Fruit fly (Drosophila melanogaster) whole organism, embryonic: ENCODE results near the gene CG14636.

Experiments
- Abd-B ChIP-seq: fragments of 200-800 bp; sonication (Bioruptor generic); optimal IDR thresholded peaks from 2 replicates; lab custom pipeline; 2018; ENCODE audit warnings: missing biosample characterization, mild to moderate bottlenecking, missing genetic modification characterization, moderate library complexity
- BEAF-32 ChIP-seq: fragments of 200-800 bp; sonication (Bioruptor generic); optimal IDR thresholded peaks from 3 replicates; lab custom pipeline; 2017; ENCODE audit warnings: missing biosample characterization, missing genetic modification characterization, mild to moderate bottlenecking, moderate library complexity, missing genetic modification reagents
- Bteb2 ChIP-seq: fragments of 200-800 bp; sonication (Bioruptor generic); optimal IDR thresholded peaks from 2 replicates; lab custom pipeline; 2016; ENCODE audit warnings: missing biosample characterization, missing genetic modification characterization
- CG10147 ChIP-seq: fragments of 200-800 bp; sonication (Bioruptor generic); optimal IDR thresholded peaks from 2 replicates; lab custom pipeline; 2019; ENCODE audit warnings: missing biosample characterization, mild to moderate bottlenecking, missing genetic modification characterization, moderate library complexity
- CG11398 ChIP-seq: fragments of 200-800 bp; sonication (Bioruptor generic); optimal IDR thresholded peaks from 2 replicates; lab custom pipeline; 2016; ENCODE audit warnings: missing biosample characterization, missing genetic modification characterization
- CG11723 ChIP-seq: fragments of 200-800 bp; sonication (Bioruptor generic); optimal IDR thresholded peaks from 2 replicates; lab custom pipeline; 2017; ENCODE audit warnings: missing biosample characterization, mild to moderate bottlenecking, missing genetic modification characterization
- CG12071 ChIP-seq: fragments of 200-800 bp; sonication (Bioruptor generic); optimal IDR thresholded peaks from 3 replicates; lab custom pipeline; 2018; ENCODE audit warnings: missing biosample characterization, mild to moderate bottlenecking, missing genetic modification characterization
- CG1233 ChIP-seq: fragments of 200-800 bp; sonication (Bioruptor generic); optimal IDR thresholded peaks from 4 replicates; lab custom pipeline; 2018; ENCODE audit warnings: missing biosample characterization, mild to moderate bottlenecking, missing genetic modification characterization
- CG13775 ChIP-seq: fragments of 200-800 bp; sonication (Bioruptor generic); optimal IDR thresholded peaks from 3 replicates; lab custom pipeline; 2017; ENCODE audit warnings: missing biosample characterization, mild to moderate bottlenecking, missing genetic modification characterization
- CG15514 ChIP-seq: fragments of 200-800 bp; sonication (Bioruptor generic); optimal IDR thresholded peaks from 3 replicates; lab custom pipeline; 2017; ENCODE audit warnings: missing biosample characterization, missing genetic modification characterization, mild to moderate bottlenecking, moderate library complexity, missing genetic modification reagents
- CG2129 ChIP-seq: fragments of 200-800 bp; sonication (Bioruptor generic); IDR thresholded peaks from 2 replicates; pipeline ENCODE4 v1.3.6; 2022; ENCODE audit warnings: missing biosample characterization, missing genetic modification characterization; ENCODE audit not compliant: partially characterized antibody
- CG2875 ChIP-seq: fragments of 200-800 bp; sonication (Bioruptor generic); optimal IDR thresholded peaks from 2 replicates; lab custom pipeline; 2017; ENCODE audit warnings: missing biosample characterization, mild to moderate bottlenecking, missing genetic modification characterization, missing genetic modification reagents
- CG32772 ChIP-seq: fragments of 200-800 bp; sonication (Bioruptor generic); IDR thresholded peaks from 2 replicates; pipeline ENCODE4 v1.3.6; 2022; ENCODE audit warnings: missing biosample characterization, missing genetic modification characterization
- CG34422 ChIP-seq: fragments of 200-800 bp; sonication (Bioruptor generic); IDR thresholded peaks from 3 replicates; pipeline ENCODE4 v1.3.6; 2022; ENCODE audit warnings: missing biosample characterization, missing genetic modification characterization
- CG3995 ChIP-seq: fragments of 200-800 bp; sonication (Bioruptor generic); optimal IDR thresholded peaks from 3 replicates; lab custom pipeline; 2016; ENCODE audit warnings: missing biosample characterization, missing genetic modification characterization
- CG4424 ChIP-seq: fragments of 200-800 bp; sonication (Bioruptor generic); optimal IDR thresholded peaks from 3 replicates; lab custom pipeline; 2016; ENCODE audit warnings: missing biosample characterization, missing genetic modification characterization
- CG5180 ChIP-seq: fragments of 200-800 bp; sonication (Bioruptor generic); optimal IDR thresholded peaks from 3 replicates; lab custom pipeline; 2017; ENCODE audit warnings: missing biosample characterization, missing genetic modification characterization, mild to moderate bottlenecking, moderate library complexity, missing genetic modification reagents
- CG6654 ChIP-seq: fragments of 200-800 bp; sonication (Bioruptor generic); optimal IDR thresholded peaks from 2 replicates; lab custom pipeline; 2017; ENCODE audit warnings: missing biosample characterization, mild to moderate bottlenecking, missing genetic modification characterization
- CG6765 ChIP-seq: fragments of 200-800 bp; sonication (Bioruptor generic); optimal IDR thresholded peaks from 3 replicates; lab custom pipeline; 2017; ENCODE audit warnings: missing biosample characterization, mild to moderate bottlenecking, missing genetic modification characterization
- CG7745 ChIP-seq: fragments of 200-800 bp; sonication (Bioruptor generic); optimal IDR thresholded peaks from 2 replicates; lab custom pipeline; 2018; ENCODE audit warnings: missing biosample characterization, mild to moderate bottlenecking, missing genetic modification characterization, moderate library complexity
- CG9437 ChIP-seq: fragments of 200-800 bp; sonication (Bioruptor generic); optimal IDR thresholded peaks from 2 replicates; lab custom pipeline; 2018; ENCODE audit warnings: missing biosample characterization, mild to moderate bottlenecking, missing genetic modification characterization
- Camta ChIP-seq: fragments of 200-800 bp; sonication (Bioruptor generic); optimal IDR thresholded peaks from 2 replicates; lab custom pipeline; 2016; ENCODE audit warnings: missing biosample characterization, missing genetic modification characterization
- Dfd ChIP-seq, 2 experiments: fragments of >200 bp; optimal IDR thresholded peaks; 2 replicates each; lab custom pipeline; 2017; ENCODE audit warnings: missing biosample characterization in 2 of 2, missing genetic modification characterization in 2 of 2
- Hr51 ChIP-seq, 2 experiments: fragments of 200-800 bp; sonication (Bioruptor generic); optimal IDR thresholded peaks; 2 replicates in 1 of 2; 3 replicates in 1 of 2; lab custom pipeline; 2016 to 2018; ENCODE audit warnings: missing biosample characterization in 2 of 2, missing genetic modification characterization in 2 of 2, mild to moderate bottlenecking in 1 of 2, moderate library complexity in 1 of 2
- Hr78 ChIP-seq, 2 experiments: fragments of 200-800 bp in 1 of 2; fragments of >200 bp in 1 of 2; sonication (Bioruptor generic) in 1 of 2; optimal IDR thresholded peaks; 2 replicates each; lab custom pipeline; 2017 to 2019; ENCODE audit warnings: missing biosample characterization in 2 of 2, missing genetic modification characterization in 2 of 2, mild to moderate bottlenecking in 1 of 2, moderate library complexity in 1 of 2
- Myb ChIP-seq: fragments of 200-800 bp; sonication (Bioruptor generic); optimal IDR thresholded peaks from 2 replicates; lab custom pipeline; 2016; ENCODE audit warnings: missing biosample characterization, missing genetic modification characterization
- NC2β ChIP-seq: fragments of 200-800 bp; sonication (Bioruptor generic); optimal IDR thresholded peaks from 2 replicates; lab custom pipeline; 2016; ENCODE audit warnings: missing biosample characterization, missing genetic modification characterization
- NfI ChIP-seq: fragments of 200-800 bp; sonication (Bioruptor generic); optimal IDR thresholded peaks from 3 replicates; lab custom pipeline; 2018; ENCODE audit warnings: missing biosample characterization, mild to moderate bottlenecking, missing genetic modification characterization, moderate library complexity
- Sox100B ChIP-seq: fragments of 200-800 bp; sonication (Bioruptor generic); optimal IDR thresholded peaks from 3 replicates; lab custom pipeline; 2018; ENCODE audit warnings: missing biosample characterization, mild to moderate bottlenecking, missing genetic modification characterization
- chif ChIP-seq, 2 experiments: fragments of 200-800 bp; sonication (Bioruptor generic); optimal IDR thresholded peaks; 3 replicates each; lab custom pipeline; 2016; ENCODE audit warnings: missing biosample characterization in 2 of 2, missing genetic modification characterization in 2 of 2
- chinmo ChIP-seq: fragments of 200-800 bp; sonication (Bioruptor generic); IDR thresholded peaks from 4 replicates; pipeline ENCODE4 v1.3.6; 2022; ENCODE audit warnings: missing biosample characterization, missing genetic modification characterization; ENCODE audit not compliant: partially characterized antibody
- dpn ChIP-seq, 2 experiments: fragments of 200-800 bp; sonication (Bioruptor generic); optimal IDR thresholded peaks; 3 replicates each; lab custom pipeline; 2016; ENCODE audit warnings: missing biosample characterization in 2 of 2, missing genetic modification characterization in 2 of 2
- exex ChIP-seq: fragments of 200-800 bp; sonication (Bioruptor generic); optimal IDR thresholded peaks from 4 replicates; lab custom pipeline; 2018; ENCODE audit warnings: missing biosample characterization, mild to moderate bottlenecking, missing genetic modification characterization, moderate library complexity
- eyg ChIP-seq: fragments of 200-800 bp; sonication (Bioruptor generic); optimal IDR thresholded peaks from 3 replicates; lab custom pipeline; 2016; ENCODE audit warnings: missing biosample characterization, missing genetic modification characterization
- fd3F ChIP-seq: fragments of 200-800 bp; sonication (Bioruptor generic); optimal IDR thresholded peaks from 2 replicates; lab custom pipeline; 2018; ENCODE audit warnings: missing biosample characterization, mild to moderate bottlenecking, missing genetic modification characterization, moderate library complexity
- grau ChIP-seq: fragments of 200-800 bp; optimal IDR thresholded peaks from 3 replicates; lab custom pipeline; 2019; ENCODE audit warnings: missing biosample characterization, mild to moderate bottlenecking, missing genetic modification characterization, moderate library complexity
- hbn ChIP-seq: fragments of 200-800 bp; sonication (Bioruptor generic); IDR thresholded peaks from 2 replicates; pipeline ENCODE4 v1.3.6; 2022; ENCODE audit warnings: missing biosample characterization, missing genetic modification characterization; ENCODE audit not compliant: partially characterized antibody
- inv ChIP-seq: fragments of 200-800 bp; sonication (Bioruptor generic); IDR thresholded peaks from 2 replicates; pipeline ENCODE4 v1.3.6; 2022; ENCODE audit warnings: missing biosample characterization, missing genetic modification characterization; ENCODE audit not compliant: partially characterized antibody
- kah ChIP-seq: fragments of 200-800 bp; sonication (Bioruptor generic); optimal IDR thresholded peaks from 2 replicates; lab custom pipeline; 2018; ENCODE audit warnings: missing biosample characterization, mild to moderate bottlenecking, missing genetic modification characterization
- klu ChIP-seq: fragments of 200-800 bp; sonication (Bioruptor generic); IDR thresholded peaks from 2 replicates; pipeline ENCODE4 v1.3.6; 2022; ENCODE audit warnings: missing biosample characterization, missing genetic modification characterization
- mam ChIP-seq: fragments of 200-800 bp; sonication (Bioruptor generic); optimal IDR thresholded peaks from 3 replicates; lab custom pipeline; 2016; ENCODE audit warnings: missing biosample characterization, missing genetic modification characterization
- nerfin-1 ChIP-seq: fragments of 200-800 bp; sonication (Bioruptor generic); optimal IDR thresholded peaks from 3 replicates; lab custom pipeline; 2019; ENCODE audit warnings: missing biosample characterization, mild to moderate bottlenecking, missing genetic modification characterization, moderate library complexity
- p53 ChIP-seq: fragments of 200-800 bp; sonication (Bioruptor generic); optimal IDR thresholded peaks from 2 replicates; lab custom pipeline; 2016; ENCODE audit warnings: missing biosample characterization, missing genetic modification characterization
- pfk ChIP-seq: fragments of 200-800 bp; sonication (Bioruptor generic); optimal IDR thresholded peaks from 2 replicates; lab custom pipeline; 2018; ENCODE audit warnings: missing biosample characterization, mild to moderate bottlenecking, missing genetic modification characterization, moderate library complexity
- seq ChIP-seq: fragments of 200-800 bp; sonication (Bioruptor generic); IDR thresholded peaks from 2 replicates; pipeline ENCODE4 v1.3.6; 2022; ENCODE audit warnings: missing biosample characterization, missing genetic modification characterization
- sqz ChIP-seq: fragments of 200-800 bp; sonication (Bioruptor generic); optimal IDR thresholded peaks from 3 replicates; lab custom pipeline; 2018; ENCODE audit warnings: missing biosample characterization, mild to moderate bottlenecking, missing genetic modification characterization
- stwl ChIP-seq: fragments of 200-800 bp; sonication (Bioruptor generic); optimal IDR thresholded peaks from 3 replicates; lab custom pipeline; 2018; ENCODE audit warnings: missing biosample characterization, mild to moderate bottlenecking, missing genetic modification characterization, moderate library complexity
- tgo ChIP-seq: fragments of 200-800 bp; sonication (Bioruptor generic); IDR thresholded peaks from 3 replicates; pipeline ENCODE4 v1.3.6; 2022; ENCODE audit warnings: missing biosample characterization, missing genetic modification characterization
- tll ChIP-seq, 2 experiments: fragments of 200-800 bp in 1 of 2; fragments of >200 bp in 1 of 2; sonication (Bioruptor generic) in 1 of 2; optimal IDR thresholded peaks; 2 replicates each; lab custom pipeline; 2017 to 2019; ENCODE audit warnings: missing biosample characterization in 2 of 2, missing genetic modification characterization in 2 of 2, mild to moderate bottlenecking in 1 of 2, moderate library complexity in 1 of 2
- wor ChIP-seq: fragments of 200-800 bp; sonication (Bioruptor generic); IDR thresholded peaks from 2 replicates; pipeline ENCODE4 v1.3.6; 2022; ENCODE audit warnings: missing biosample characterization, missing genetic modification characterization

The CG14636 gene

dm6 chr3R:4197055-4197454 lies 18.1 kb downstream of the CG14636 start, which contains the start of gene beta-Man (continued):
- TF ChIP-seq chif (GFP tag; optimal IDR thresholded peaks at IDR 0.05; lab: Kevin White, UChicago) (no peak), CG10147 (GFP tag; lab: Kevin White, UChicago) (no peak), CG9437 (GFP tag; lab: Kevin White, UChicago) (peak; percentile 98), CG3995 (GFP tag; lab: Kevin White, UChicago) (no peak), hbn (no peak), exex (tag; lab: Kevin White, UChicago) (no peak), CG2875 (GFP tag; lab: Kevin White, UChicago) (no peak), tll (GFP tag; optimal IDR thresholded peaks at IDR 0.05; lab: Kevin White, UChicago) (no peak), inv (GFP tag; lab: Robert Waterston, UW) (peak; percentile 22; the same call in 1 of the 2 replicates), wor (no peak), seq (GFP tag; lab: Robert Waterston, UW) (no peak), Dfd (GFP tag; optimal IDR thresholded peaks at IDR 0.05; lab: Kevin White, UChicago) (no peak), CG6654 (GFP tag; lab: Kevin White, UChicago) (no peak), Sox100B (GFP tag; lab: Kevin White, UChicago) (no peak), CG1233 (GFP tag; lab: Kevin White, UChicago) (no peak), chinmo (GFP tag; lab: Robert Waterston, UW) (0 out of 4 replicates have a peak, but pooled peaks have one; percentile 30), Myb (GFP tag; lab: Kevin White, UChicago) (no peak), dpn (GFP tag; optimal IDR thresholded peaks at IDR 0.05; lab: Kevin White, UChicago) (no peak), Hr78 (GFP tag; optimal IDR thresholded peaks at IDR 0.05; lab: Kevin White, UChicago) (no peak), pfk (GFP tag; lab: Kevin White, UChicago) (no peak), CG2129 (GFP tag; lab: Robert Waterston, UW) (0 out of 2 replicates have a peak, but pooled peaks have one; percentile 22), klu (no peak), CG12071 (GFP tag; lab: Kevin White, UChicago) (no peak), sqz (GFP tag; lab: Kevin White, UChicago) (no peak), NC2β (no peak), CG32772 (GFP tag; lab: Robert Waterston, UW) (no peak), BEAF-32 (GFP tag; lab: Kevin White, UChicago) (peak; percentile 64), kah (no peak), nerfin-1 (tag; lab: Kevin White, UChicago) (no peak), Abd-B (GFP tag; lab: Kevin White, UChicago) (no peak), CG34422 (GFP tag; lab: Robert Waterston, UW) (no peak), p53 (GFP tag; lab: Kevin White, UChicago) (no peak), fd3F (GFP tag; lab: Kevin White, UChicago) (no peak), CG13775 (GFP tag; lab: Kevin White, UChicago) (no peak), mam (GFP tag; lab: Kevin White, UChicago) (no peak), CG15514 (GFP tag; lab: Kevin White, UChicago) (peak; percentile 98), stwl (peak; percentile 76), tgo (GFP tag; lab: Robert Waterston, UW) (no peak), CG6765 (GFP tag; lab: Kevin White, UChicago) (peak; percentile 19), grau (tag; lab: Kevin White, UChicago) (no peak), CG4424 (GFP tag; lab: Kevin White, UChicago) (no peak), CG5180 (GFP tag; lab: Kevin White, UChicago) (no peak), Bteb2 (GFP tag; lab: Kevin White, UChicago) (no peak), Hr51 (GFP tag; optimal IDR thresholded peaks at IDR 0.05; lab: Kevin White, UChicago) (no peak), NfI (GFP tag; lab: Kevin White, UChicago) (no peak), Camta (GFP tag; lab: Kevin White, UChicago) (no peak), CG11398 (GFP tag; lab: Kevin White, UChicago) (no peak), CG7745 (tag; lab: Kevin White, UChicago) (no peak), eyg (GFP tag; lab: Kevin White, UChicago) (no peak), CG11723 (GFP tag; lab: Kevin White, UChicago) (no peak)
